Worm (Caenorhabditis elegans): Measurements from ENCODE around the gene srz-69.

- TF ChIP-seq ceh-45 (GFP tag; IDR thresholded peaks at IDR 0.05) (no peak), pros-1 (tag; optimal IDR thresholded peaks at IDR 0.05) (no peak), K09A11.1 (tag; optimal IDR thresholded peaks at IDR 0.05; ENCODE audit: insufficient read depth) (no peak), unc-55 (GFP tag; optimal IDR thresholded peaks at IDR 0.05) (no peak)
Measured at ce11 chrIV:3440848-3441247, 36.2 kb downstream of the srz-69 start, which contains the start of gene grd-10.
